Fruit fly (Drosophila melanogaster) S2 (cell line): ENCODE results near the gene glob3.

Experiments
- CG8478 ChIP-seq: fragments of >200 bp; optimal IDR thresholded peaks from 2 replicates; lab custom pipeline; 2018
- CTCF ChIP-seq, 2 experiments: fragments of >200 bp; optimal IDR thresholded peaks; 2 replicates each; lab custom pipeline; 2018

dm6 chr3R:5871393-5871792 is 41.5 kb downstream of the glob3 start:
- TF ChIP-seq CTCF (optimal IDR thresholded peaks at IDR 0.05; lab: Kevin White, UChicago) (no peak), CG8478 (lab: Kevin White, UChicago) (no peak)
